Fruit fly (Drosophila melanogaster): Measurements from ENCODE around the gene CG12986.

CG12986 gene

dm6 chrX:17844623-17845022, 25.1 kb upstream of the CG12986 start, which contains the start of the genes CG8142 and Ucp4A (continued):
- no peak for TF ChIP-seq crc (GFP tag; optimal IDR thresholded peaks at IDR 0.05)
- TF ChIP-seq Sox100B (GFP tag; optimal IDR thresholded peaks at IDR 0.05) = peak; percentile 90
- no peak for TF ChIP-seq sima (GFP tag; optimal IDR thresholded peaks at IDR 0.05)
- TF ChIP-seq CG17802 (tag; optimal IDR thresholded peaks at IDR 0.05) = peak; percentile 61
- peak; percentile 87 for TF ChIP-seq CG30431 (GFP tag; optimal IDR thresholded peaks at IDR 0.05)
- TF ChIP-seq CG12071 (GFP tag; optimal IDR thresholded peaks at IDR 0.05) = peak; percentile 23
- TF ChIP-seq CG12942 (GFP tag; optimal IDR thresholded peaks at IDR 0.05) = peak; percentile 90
- TF ChIP-seq Blimp-1 (GFP tag; optimal IDR thresholded peaks at IDR 0.05) = peak; percentile 89
- TF ChIP-seq CG10979 (tag; optimal IDR thresholded peaks at IDR 0.05) = peak; percentile 90
- no peak for TF ChIP-seq Dfd (GFP tag; optimal IDR thresholded peaks at IDR 0.05)
- TF ChIP-seq Gsc (GFP tag; IDR thresholded peaks at IDR 0.05) = peak; percentile 88
- no peak for TF ChIP-seq luna (GFP tag; optimal IDR thresholded peaks at IDR 0.05)
- TF ChIP-seq peb (GFP tag; IDR thresholded peaks at IDR 0.05) = peak; percentile 96
- peak; percentile 98 for TF ChIP-seq Ptx1 (GFP tag; IDR thresholded peaks at IDR 0.05)
- peak; percentile 80 for TF ChIP-seq CG5953 (GFP tag; IDR thresholded peaks at IDR 0.05)
- TF ChIP-seq CG4820 (GFP tag; optimal IDR thresholded peaks at IDR 0.05) = peak; percentile 91
- peak; percentile 96 for TF ChIP-seq ara (GFP tag; IDR thresholded peaks at IDR 0.05)
- TF ChIP-seq zen (tag; optimal IDR thresholded peaks at IDR 0.05) = peak; percentile 91
- TF ChIP-seq CG10462 (GFP tag; optimal IDR thresholded peaks at IDR 0.05) = peak; percentile 86
- peak; percentile 96 for TF ChIP-seq E2f1 (GFP tag; IDR thresholded peaks at IDR 0.05)
- TF ChIP-seq wdn (GFP tag; IDR thresholded peaks at IDR 0.05) = peak; percentile 93
- TF ChIP-seq Rx (GFP tag; IDR thresholded peaks at IDR 0.05) = peak; percentile 89
- peak; percentile 62 for TF ChIP-seq CG5180 (GFP tag; optimal IDR thresholded peaks at IDR 0.05)
- peak; percentile 92 for TF ChIP-seq Fer3 (tag; optimal IDR thresholded peaks at IDR 0.05)
- TF ChIP-seq CG3726 (GFP tag; IDR thresholded peaks at IDR 0.05) = peak; percentile 88
- no peak for TF ChIP-seq corto (GFP tag; optimal IDR thresholded peaks at IDR 0.05)
- peak; percentile 89 for TF ChIP-seq caup (GFP tag; optimal IDR thresholded peaks at IDR 0.05; ENCODE audit: severe bottlenecking)
- peak; percentile 15 for TF ChIP-seq CG4707 (GFP tag; optimal IDR thresholded peaks at IDR 0.05)
- no peak for TF ChIP-seq CG11398 (GFP tag; optimal IDR thresholded peaks at IDR 0.05)
- peak; percentile 89 for TF ChIP-seq C15 (GFP tag; IDR thresholded peaks at IDR 0.05)
- TF ChIP-seq Med (GFP tag) = peak; percentile 92
- TF ChIP-seq HmgD (GFP tag; optimal IDR thresholded peaks at IDR 0.05) = no peak
- TF ChIP-seq esg (GFP tag; conservative IDR thresholded peaks at IDR 0.05) = peak; percentile 97
- TF ChIP-seq crp (GFP tag; optimal IDR thresholded peaks at IDR 0.05) = peak in 1 of 2 experiments; percentile 61
- peak; percentile 85 for TF ChIP-seq CG2120 (GFP tag; optimal IDR thresholded peaks at IDR 0.05)
- TF ChIP-seq ken (GFP tag; IDR thresholded peaks at IDR 0.05) = peak; percentile 93
- peak; percentile 77 for TF ChIP-seq rib (GFP tag; IDR thresholded peaks at IDR 0.05)
- peak; percentile 93 for TF ChIP-seq CG9727 (GFP tag; optimal IDR thresholded peaks at IDR 0.05)
- TF ChIP-seq nmo (GFP tag; optimal IDR thresholded peaks at IDR 0.05) = peak; percentile 93
- TF ChIP-seq pfk (GFP tag; optimal IDR thresholded peaks at IDR 0.05) = peak; percentile 19
- TF ChIP-seq toy (GFP tag; IDR thresholded peaks at IDR 0.05) = peak; percentile 81
- peak; percentile 86 for TF ChIP-seq CG18619 (GFP tag; optimal IDR thresholded peaks at IDR 0.05)
- peak; percentile 96 for TF ChIP-seq ranshi (GFP tag; IDR thresholded peaks at IDR 0.05)
- peak; percentile 91 for TF ChIP-seq Nf-YA (GFP tag; IDR thresholded peaks at IDR 0.05)
- no peak for TF ChIP-seq cg (GFP tag; optimal IDR thresholded peaks at IDR 0.05)
- no peak for TF ChIP-seq CG17568 (GFP tag; optimal IDR thresholded peaks at IDR 0.05)
- TF ChIP-seq gt (GFP tag; IDR thresholded peaks at IDR 0.05) = peak; percentile 85
- peak; percentile 93 for TF ChIP-seq klu (GFP tag; IDR thresholded peaks at IDR 0.05)
- TF ChIP-seq gcm (GFP tag; optimal IDR thresholded peaks at IDR 0.05) = peak; percentile 84
- peak; percentile 47 for TF ChIP-seq CG8944 (GFP tag; optimal IDR thresholded peaks at IDR 0.05)
- peak; percentile 88 for TF ChIP-seq CG10267 (tag; optimal IDR thresholded peaks at IDR 0.05)
